Fruit fly (Drosophila melanogaster) S2 (cell line): Measurements from ENCODE around the gene Pde6.

Source experiments
- CG8478 ChIP-seq: fragments of >200 bp; optimal IDR thresholded peaks from 2 replicates; lab custom pipeline; 2018
- CTCF ChIP-seq, 2 experiments: fragments of >200 bp; optimal IDR thresholded peaks; 2 replicates each; lab custom pipeline; 2018

- TF ChIP-seq CG8478 (lab: Kevin White, UChicago) (no peak), CTCF (optimal IDR thresholded peaks at IDR 0.05; lab: Kevin White, UChicago) (no peak)
Observed at dm6 chr3R:14597935-14598424, 39.9 kb upstream of the Pde6 start.
